Worm (Caenorhabditis elegans): ENCODE results near the gene rpl-23.

DNA sequence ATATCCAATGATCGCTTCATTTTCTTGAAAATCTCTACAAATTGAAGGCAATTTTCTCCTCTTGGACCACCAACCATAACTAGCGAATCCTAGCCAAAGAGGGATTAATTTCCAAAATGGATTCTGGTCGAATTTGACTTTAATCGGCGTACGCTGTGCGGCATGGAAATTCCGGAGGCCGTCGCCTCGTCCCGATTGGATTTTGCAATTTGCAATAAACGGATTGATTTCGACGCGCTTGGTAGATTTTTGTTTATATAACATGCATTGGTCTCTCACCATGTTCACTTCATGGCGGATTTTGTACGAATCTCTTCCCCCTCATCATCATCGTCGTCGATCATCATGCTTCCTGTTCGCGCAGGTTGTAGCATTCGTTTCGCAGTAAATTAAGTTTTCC is 40.2 kb downstream of the rpl-23 start:
- no peak for TF ChIP-seq mcd-1 (GFP tag; IDR thresholded peaks at IDR 0.05)
- TF ChIP-seq ztf-25 (GFP tag; IDR thresholded peaks at IDR 0.05) = no peak
- no peak for TF ChIP-seq F23B12.7 (tag; optimal IDR thresholded peaks at IDR 0.05; ENCODE audit: insufficient read depth)
- no peak for TF ChIP-seq ets-4 (GFP tag; optimal IDR thresholded peaks at IDR 0.05)
